Fruit fly (Drosophila melanogaster) S2 (cell line): ENCODE data around the gene AspRS-m.

Experiments used
- CG8478 ChIP-seq: fragments of >200 bp; optimal IDR thresholded peaks from 2 replicates; lab custom pipeline; 2018
- CTCF ChIP-seq, 2 experiments: fragments of >200 bp; optimal IDR thresholded peaks; 2 replicates each; lab custom pipeline; 2018

- TF ChIP-seq CTCF (optimal IDR thresholded peaks at IDR 0.05; lab: Kevin White, UChicago) = no peak
- no peak for TF ChIP-seq CG8478
Measured at dm6 chr2L:16857665-16858064, 30.8 kb downstream of the AspRS-m start.
